Worm (Caenorhabditis elegans) whole organism, L3 larva: ENCODE results near the gene prp-39.
A peak's percentile ranks its signal among the peaks of the same experiment; 100 is the strongest.

Experiments
- R02D3.7 ChIP-seq: fragments of 150-350 bp; optimal IDR thresholded peaks from 2 replicates; lab custom pipeline; 2014; ENCODE audit warnings: missing biosample characterization, missing genetic modification characterization
- ZK546.5 ChIP-seq: sonication (generic microtip); optimal IDR thresholded peaks from 2 replicates; lab custom pipeline; 2017; ENCODE audit warnings: missing biosample characterization, missing genetic modification characterization
- ama-1 ChIP-seq: fragments of 150-350 bp; optimal IDR thresholded peaks from 2 replicates; lab custom pipeline; 2018
- ceh-16 ChIP-seq: sonication (generic microtip); optimal IDR thresholded peaks from 2 replicates; lab custom pipeline; 2017; ENCODE audit warnings: missing biosample characterization, missing genetic modification characterization
- ceh-82 ChIP-seq: fragments of 150-350 bp; optimal IDR thresholded peaks from 2 replicates; lab custom pipeline; 2014; ENCODE audit warnings: missing biosample characterization, missing genetic modification characterization
- ceh-9 ChIP-seq: sonication (generic microtip); optimal IDR thresholded peaks from 2 replicates; lab custom pipeline; 2018; ENCODE audit warnings: missing biosample characterization, missing genetic modification characterization
- daf-12 ChIP-seq: fragments of 150-350 bp; optimal IDR thresholded peaks from 2 replicates; lab custom pipeline; 2014; ENCODE audit warnings: missing biosample characterization, missing genetic modification reagents, missing genetic modification characterization
- egl-27 ChIP-seq: sonication (generic microtip); optimal IDR thresholded peaks from 4 replicates; lab custom pipeline; 2017; ENCODE audit warnings: missing biosample characterization, missing genetic modification reagents, missing genetic modification characterization
- elt-1 ChIP-seq: fragments of 150-350 bp; optimal IDR thresholded peaks from 2 replicates; lab custom pipeline; 2014; ENCODE audit warnings: missing biosample characterization, missing genetic modification characterization
- elt-2 ChIP-seq: sonication (generic microtip); optimal IDR thresholded peaks from 2 replicates; lab custom pipeline; 2016; ENCODE audit warnings: missing genetic modification reagents, mild to moderate bottlenecking, missing genetic modification characterization, missing compliant biosample characterization
- elt-3 ChIP-seq, 3 experiments: fragments of 150-350 bp in 1 of 3; sonication (generic microtip) in 2 of 3; optimal IDR thresholded peaks; 2 replicates in 2 of 3; 4 replicates in 1 of 3; lab custom pipeline; 2014 to 2017; ENCODE audit warnings: missing biosample characterization in 3 of 3, missing genetic modification characterization in 3 of 3
- eor-1 ChIP-seq, 2 experiments: fragments of 150-350 bp; optimal IDR thresholded peaks; 2 replicates each; lab custom pipeline; 2014 to 2018; ENCODE audit warnings: missing biosample characterization in 2 of 2, missing genetic modification characterization in 2 of 2
- fkh-10 ChIP-seq: sonication (generic microtip); optimal IDR thresholded peaks from 2 replicates; lab custom pipeline; 2017; ENCODE audit warnings: missing biosample characterization, missing genetic modification reagents, missing genetic modification characterization
- fkh-2 ChIP-seq: fragments of 150-350 bp; optimal IDR thresholded peaks from 2 replicates; lab custom pipeline; 2014; ENCODE audit warnings: missing biosample characterization, missing genetic modification reagents, missing genetic modification characterization
- fos-1 ChIP-seq: fragments of 150-350 bp; optimal IDR thresholded peaks from 2 replicates; lab custom pipeline; 2014; ENCODE audit warnings: missing biosample characterization, missing genetic modification characterization
- hmg-11 ChIP-seq: sonication (generic microtip); optimal IDR thresholded peaks from 2 replicates; lab custom pipeline; 2016; ENCODE audit warnings: missing genetic modification characterization, missing compliant biosample characterization
- jun-1 ChIP-seq: fragments of 150-350 bp; optimal IDR thresholded peaks from 2 replicates; lab custom pipeline; 2014; ENCODE audit warnings: missing biosample characterization, missing genetic modification reagents, missing genetic modification characterization
- lin-15B ChIP-seq: fragments of 150-350 bp; optimal IDR thresholded peaks from 2 replicates; lab custom pipeline; 2014; ENCODE audit warnings: missing biosample characterization, missing genetic modification characterization
- mdl-1 ChIP-seq: fragments of 150-350 bp; optimal IDR thresholded peaks from 2 replicates; lab custom pipeline; 2014; ENCODE audit warnings: missing biosample characterization, missing genetic modification characterization
- mml-1 ChIP-seq: fragments of 150-350 bp; sonication (generic microtip); optimal IDR thresholded peaks from 3 replicates; lab custom pipeline; 2014; ENCODE audit warnings: missing biosample characterization, missing genetic modification characterization
- nhr-11 ChIP-seq: fragments of 150-350 bp; optimal IDR thresholded peaks from 2 replicates; lab custom pipeline; 2014; ENCODE audit warnings: missing biosample characterization, missing genetic modification characterization
- nhr-23 ChIP-seq: fragments of 150-350 bp; optimal IDR thresholded peaks from 2 replicates; lab custom pipeline; 2014; ENCODE audit warnings: missing biosample characterization, missing genetic modification reagents, missing genetic modification characterization
- nhr-25 ChIP-seq: sonication (generic microtip); optimal IDR thresholded peaks from 2 replicates; lab custom pipeline; 2017; ENCODE audit warnings: missing biosample characterization, missing genetic modification characterization
- nhr-28 ChIP-seq: fragments of 150-350 bp; optimal IDR thresholded peaks from 2 replicates; lab custom pipeline; 2014; ENCODE audit warnings: missing biosample characterization, missing genetic modification characterization
- nhr-43 ChIP-seq: sonication (generic microtip); optimal IDR thresholded peaks from 2 replicates; lab custom pipeline; 2016; ENCODE audit warnings: mild to moderate bottlenecking, missing genetic modification characterization, missing compliant biosample characterization; ENCODE audit not compliant: poor library complexity, severe bottlenecking
- nhr-67 ChIP-seq: fragments of 150-350 bp; optimal IDR thresholded peaks from 2 replicates; lab custom pipeline; 2014; ENCODE audit warnings: missing biosample characterization, missing genetic modification characterization
- nhr-76 ChIP-seq: fragments of 150-350 bp; sonication (generic microtip); optimal IDR thresholded peaks from 5 replicates; lab custom pipeline; 2014; ENCODE audit warnings: missing biosample characterization, missing genetic modification characterization
- nhr-77 ChIP-seq: fragments of 150-350 bp; optimal IDR thresholded peaks from 2 replicates; lab custom pipeline; 2014; ENCODE audit warnings: missing biosample characterization, missing genetic modification characterization
- pqm-1 ChIP-seq: fragments of 150-350 bp; optimal IDR thresholded peaks from 2 replicates; lab custom pipeline; 2017; ENCODE audit warnings: missing biosample characterization, missing genetic modification characterization, inconsistent platforms
- snpc-4 ChIP-seq: fragments of 150-350 bp; optimal IDR thresholded peaks from 2 replicates; lab custom pipeline; 2014; ENCODE audit warnings: missing biosample characterization, missing genetic modification characterization
- tbx-2 ChIP-seq: sonication (generic microtip); optimal IDR thresholded peaks from 2 replicates; lab custom pipeline; 2016; ENCODE audit warnings: mild to moderate bottlenecking, missing genetic modification characterization, missing compliant biosample characterization
- unc-39 ChIP-seq: sonication (generic microtip); optimal IDR thresholded peaks from 4 replicates; lab custom pipeline; 2017; ENCODE audit warnings: missing biosample characterization, missing genetic modification characterization
- unc-62 ChIP-seq: fragments of 150-350 bp; sonication (generic microtip); optimal IDR thresholded peaks from 4 replicates; lab custom pipeline; 2014; ENCODE audit warnings: missing biosample characterization, missing genetic modification reagents, missing genetic modification characterization
- zag-1 ChIP-seq: fragments of 150-350 bp; optimal IDR thresholded peaks from 2 replicates; lab custom pipeline; 2014; ENCODE audit warnings: missing biosample characterization, missing genetic modification characterization
- ztf-11 ChIP-seq: fragments of 150-350 bp; optimal IDR thresholded peaks from 2 replicates; lab custom pipeline; 2014; ENCODE audit warnings: missing biosample characterization, missing genetic modification characterization
- ztf-4 ChIP-seq: fragments of 150-350 bp; optimal IDR thresholded peaks from 2 replicates; lab custom pipeline; 2014; ENCODE audit warnings: missing biosample characterization, missing genetic modification characterization

The prp-39 gene

ce11 chrV:5717237-5717935 lies 35.0 kb upstream of the prp-39 start, which contains the start of gene rga-3:
rga-3 (plus strand) TSS chrV:5717885.
- TF ChIP-seq elt-1 (tag; lab: Kevin White, UChicago) (no peak), nhr-43 (tag; lab: Kevin White, UChicago) (no peak), unc-39 (tag; lab: Kevin White, UChicago) (no peak), daf-12 (no peak), ama-1 (lab: Kevin White, UChicago) (no peak), elt-3 (tag; optimal IDR thresholded peaks at IDR 0.05; lab: Kevin White, UChicago) (no peak), snpc-4 (tag; lab: Kevin White, UChicago) (no peak), nhr-25 (no peak), nhr-28 (tag; lab: Kevin White, UChicago) (no peak), R02D3.7 (tag; lab: Kevin White, UChicago) (no peak)

- no peak for TF ChIP-seq nhr-67
- TF ChIP-seq nhr-11 (tag; lab: Kevin White, UChicago) = no peak
- no peak for TF ChIP-seq mml-1 (tag; lab: Kevin White, UChicago)
- no peak for TF ChIP-seq zag-1 (tag; lab: Kevin White, UChicago)
- TF ChIP-seq snpc-4 (tag; lab: Kevin White, UChicago) = no peak
- no peak for TF ChIP-seq ztf-4 (tag; lab: Kevin White, UChicago)
- no peak for TF ChIP-seq unc-62 (GFP tag; lab: Kevin White, UChicago)
- no peak for TF ChIP-seq nhr-43 (tag; lab: Kevin White, UChicago)
- TF ChIP-seq fkh-10 (GFP tag; lab: Kevin White, UChicago) = no peak
- no peak for TF ChIP-seq elt-1 (tag; lab: Kevin White, UChicago)
- no peak for TF ChIP-seq nhr-76 (tag; lab: Kevin White, UChicago)
- no peak for TF ChIP-seq pqm-1 (tag; lab: Kevin White, UChicago)
- TF ChIP-seq fos-1 = no peak
- TF ChIP-seq ceh-16 (tag; lab: Kevin White, UChicago) = no peak
- no peak for TF ChIP-seq fkh-2 (tag; lab: Kevin White, UChicago)
- no peak for TF ChIP-seq egl-27 (tag; lab: Kevin White, UChicago)
- no peak for TF ChIP-seq unc-39 (tag; lab: Kevin White, UChicago)
- no peak for TF ChIP-seq ZK546.5 (tag; lab: Kevin White, UChicago)
Measured at ce11 chrV:5716508-5716907, 34.1 kb upstream of the prp-39 start, which contains the start of gene K09H11.9. K09H11.9 (minus strand) TSS chrV:5716608.

- TF ChIP-seq fos-1 (no peak), ama-1 (lab: Kevin White, UChicago) (no peak), hmg-11 (tag; lab: Kevin White, UChicago) (no peak), eor-1 (tag; optimal IDR thresholded peaks at IDR 0.05; lab: Kevin White, UChicago) (no peak), nhr-23 (tag; lab: Kevin White, UChicago) (no peak), nhr-77 (no peak), nhr-25 (no peak), elt-2 (tag; lab: Kevin White, UChicago) (no peak), ceh-9 (tag; lab: Kevin White, UChicago) (no peak), egl-27 (tag; lab: Kevin White, UChicago) (no peak), fkh-2 (tag; lab: Kevin White, UChicago) (no peak), pqm-1 (tag; lab: Kevin White, UChicago) (no peak), mml-1 (tag; lab: Kevin White, UChicago) (no peak), ceh-82 (tag; lab: Kevin White, UChicago) (no peak), nhr-28 (tag; lab: Kevin White, UChicago) (no peak), tbx-2 (tag; lab: Kevin White, UChicago) (no peak), ztf-11 (tag; lab: Kevin White, UChicago) (no peak)
Measured at ce11 chrV:5713510-5713909, 31.1 kb upstream of the prp-39 start.

- no peak for TF ChIP-seq mml-1 (tag; lab: Kevin White, UChicago)
- no peak for TF ChIP-seq nhr-77
- no peak for TF ChIP-seq lin-15B (tag; lab: Kevin White, UChicago)
- TF ChIP-seq elt-2 (tag; lab: Kevin White, UChicago) = peak; percentile 91
- TF ChIP-seq mdl-1 = no peak
- no peak for TF ChIP-seq nhr-23 (tag; lab: Kevin White, UChicago)
- peak; percentile 75 for TF ChIP-seq pqm-1 (tag; lab: Kevin White, UChicago)
- no peak for TF ChIP-seq nhr-11 (tag; lab: Kevin White, UChicago)
- TF ChIP-seq ceh-9 (tag; lab: Kevin White, UChicago) = no peak
- TF ChIP-seq fkh-10 (GFP tag; lab: Kevin White, UChicago) = no peak
- no peak for TF ChIP-seq hmg-11 (tag; lab: Kevin White, UChicago)
- TF ChIP-seq jun-1 (tag; lab: Kevin White, UChicago) = peak; percentile 15
- no peak for TF ChIP-seq unc-62 (GFP tag; lab: Kevin White, UChicago)
- TF ChIP-seq ama-1 (lab: Kevin White, UChicago) = peak; percentile 1
Measured at ce11 chrV:5712652-5713051, 30.2 kb upstream of the prp-39 start, which contains the start of gene gcst-1. gcst-1 (plus strand) TSS chrV:5712928.
